Worm (Caenorhabditis elegans) whole organism, L4/young adult: ENCODE measurements around the gene gyf-1.

Source experiments
- W03F9.2 ChIP-seq: fragments of 150-350 bp; optimal IDR thresholded peaks from 2 replicates; lab custom pipeline; 2014; ENCODE audit warnings: missing biosample characterization, missing genetic modification characterization
- him-1 ChIP-seq: sonication (generic microtip); optimal IDR thresholded peaks from 2 replicates; lab custom pipeline; 2016; ENCODE audit warnings: missing genotype, missing genetic modification reagents, missing genetic modification characterization, missing compliant biosample characterization

DNA sequence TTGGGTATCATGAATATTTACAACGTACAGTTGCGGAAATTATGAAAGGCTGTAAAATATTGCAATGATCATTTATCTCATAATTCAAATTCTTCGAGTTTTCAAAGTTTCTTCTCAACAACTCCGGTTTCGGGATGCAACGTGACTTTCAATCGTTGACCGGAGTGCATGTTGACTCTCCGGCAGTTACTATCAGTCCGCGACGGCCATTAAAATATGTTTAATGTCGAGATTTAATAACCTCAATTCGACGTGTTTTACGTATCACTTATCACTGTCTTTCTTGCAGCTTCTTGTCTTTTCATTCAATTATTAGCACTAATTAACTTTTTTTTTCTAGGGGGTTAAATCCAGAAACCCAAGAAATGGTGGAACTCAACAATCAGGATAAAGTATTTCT, 34.2 kb downstream of the gyf-1 start, which contains the start of gene tsp-10:
- TF ChIP-seq him-1 (tag; lab: Kevin White, UChicago) (no peak), W03F9.2 (tag; lab: Kevin White, UChicago) (no peak)
